Worm (Caenorhabditis elegans): ENCODE data around the gene nid-1.
A peak's percentile ranks its signal among the peaks of the same experiment; 100 is the strongest.

Gene nid-1

DNA sequence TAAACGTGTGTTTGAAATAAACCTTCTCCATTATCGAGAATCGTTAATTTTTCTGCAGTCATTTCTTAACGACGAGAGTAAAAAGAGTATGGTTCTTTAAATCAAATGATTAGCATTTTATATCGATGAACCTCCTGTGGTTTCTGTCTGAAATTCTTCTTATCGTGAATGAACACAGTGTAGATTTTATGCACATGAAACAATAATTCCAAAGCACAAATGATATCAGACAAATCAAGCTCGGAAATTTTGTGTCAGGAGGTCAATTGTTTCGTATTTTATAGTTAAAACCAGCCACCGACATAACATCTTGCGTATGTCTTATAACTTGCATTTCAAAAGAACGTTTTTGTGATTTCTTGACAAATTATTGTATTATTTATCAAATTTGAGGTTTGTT, 27.2 kb downstream of the nid-1 start, which contains the start of gene T16G1.6:
Gene T16G1.6, minus strand, starts transcription at position 77 of the 400 bp plus-strand sequence.
- TF ChIP-seq ref-1 (GFP tag; conservative IDR thresholded peaks at IDR 0.05), result no peak
- TF ChIP-seq flt-1 (GFP tag; IDR thresholded peaks at IDR 0.05), result no peak
- no peak for TF ChIP-seq ztf-23 (GFP tag; IDR thresholded peaks at IDR 0.05)
- TF ChIP-seq ztf-29 (GFP tag; IDR thresholded peaks at IDR 0.05), result no peak
- no peak for TF ChIP-seq tab-1 (GFP tag; IDR thresholded peaks at IDR 0.05)
- no peak for TF ChIP-seq T22C8.4 (GFP tag; IDR thresholded peaks at IDR 0.05)
- no peak for TF ChIP-seq med-1 (GFP tag; optimal IDR thresholded peaks at IDR 0.05; ENCODE audit: insufficient read depth)
- TF ChIP-seq cog-1 (tag; optimal IDR thresholded peaks at IDR 0.05), result no peak
- no peak for TF ChIP-seq klf-2 (GFP tag; conservative IDR thresholded peaks at IDR 0.05)

- TF ChIP-seq flt-1 (GFP tag; IDR thresholded peaks at IDR 0.05) (no peak), tab-1 (GFP tag; IDR thresholded peaks at IDR 0.05) (no peak), T22C8.4 (GFP tag; IDR thresholded peaks at IDR 0.05) (no peak), ztf-29 (GFP tag; IDR thresholded peaks at IDR 0.05) (no peak), ref-1 (GFP tag; conservative IDR thresholded peaks at IDR 0.05) (no peak), klf-2 (GFP tag; conservative IDR thresholded peaks at IDR 0.05) (no peak), med-1 (GFP tag; optimal IDR thresholded peaks at IDR 0.05; ENCODE audit: insufficient read depth) (no peak), ztf-23 (GFP tag; IDR thresholded peaks at IDR 0.05) (no peak), cog-1 (tag; optimal IDR thresholded peaks at IDR 0.05) (no peak)
Observed at ce11 chrV:12939434-12939833, 29.5 kb downstream of the nid-1 start, which contains the start of gene T16G1.5. Gene T16G1.5, minus strand, starts transcription at chrV:12939552.

- no peak for TF ChIP-seq ztf-23 (GFP tag; IDR thresholded peaks at IDR 0.05)
- TF ChIP-seq cog-1 (tag; optimal IDR thresholded peaks at IDR 0.05), result no peak
- no peak for TF ChIP-seq klf-2 (GFP tag; conservative IDR thresholded peaks at IDR 0.05)
- TF ChIP-seq tab-1 (GFP tag; IDR thresholded peaks at IDR 0.05), result no peak
- TF ChIP-seq ref-1 (GFP tag; conservative IDR thresholded peaks at IDR 0.05), result no peak
- no peak for TF ChIP-seq med-1 (GFP tag; optimal IDR thresholded peaks at IDR 0.05; ENCODE audit: insufficient read depth)
- TF ChIP-seq ztf-29 (GFP tag; IDR thresholded peaks at IDR 0.05), result no peak
- TF ChIP-seq flt-1 (GFP tag; IDR thresholded peaks at IDR 0.05), result no peak
- TF ChIP-seq T22C8.4 (GFP tag; IDR thresholded peaks at IDR 0.05), result no peak
Observed at ce11 chrV:12941797-12942474, 32.0 kb downstream of the nid-1 start, which contains the start of gene T16G1.4. Gene T16G1.4, minus strand, starts transcription at chrV:12941847.

DNA sequence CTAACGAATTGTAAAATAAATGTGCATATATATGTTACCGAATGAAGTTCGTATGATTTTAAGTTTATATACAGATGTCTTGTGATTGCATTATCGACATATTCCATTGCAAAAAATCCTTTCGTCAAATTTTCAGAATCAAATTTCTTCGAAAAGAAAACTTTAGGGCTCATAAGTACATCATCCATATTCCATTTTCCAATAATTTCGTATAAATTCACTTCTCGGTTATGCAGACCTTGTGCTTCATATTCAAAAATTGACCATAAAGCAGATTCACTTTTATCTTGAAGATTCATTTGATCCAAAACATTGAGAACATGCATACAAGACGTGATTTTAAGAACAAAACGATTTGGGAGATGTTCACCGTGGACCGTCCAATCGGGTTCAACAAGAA, 33.5 kb downstream of the nid-1 start:
- TF ChIP-seq ztf-29 (GFP tag; IDR thresholded peaks at IDR 0.05), result no peak
- TF ChIP-seq flt-1 (GFP tag; IDR thresholded peaks at IDR 0.05), result no peak
- no peak for TF ChIP-seq med-1 (GFP tag; optimal IDR thresholded peaks at IDR 0.05; ENCODE audit: insufficient read depth)
- TF ChIP-seq tab-1 (GFP tag; IDR thresholded peaks at IDR 0.05), result no peak
- TF ChIP-seq ztf-23 (GFP tag; IDR thresholded peaks at IDR 0.05), result no peak
- TF ChIP-seq T22C8.4 (GFP tag; IDR thresholded peaks at IDR 0.05), result no peak
- TF ChIP-seq ref-1 (GFP tag; conservative IDR thresholded peaks at IDR 0.05), result no peak
- no peak for TF ChIP-seq cog-1 (tag; optimal IDR thresholded peaks at IDR 0.05)
- TF ChIP-seq klf-2 (GFP tag; conservative IDR thresholded peaks at IDR 0.05), result no peak

ce11 chrV:12944229-12944628, 34.3 kb downstream of the nid-1 start, which contains the start of gene T16G1.3:
Gene T16G1.3, minus strand, starts transcription at chrV:12944329.
- TF ChIP-seq cog-1 (tag; optimal IDR thresholded peaks at IDR 0.05) (no peak), tab-1 (GFP tag; IDR thresholded peaks at IDR 0.05) (no peak), flt-1 (GFP tag; IDR thresholded peaks at IDR 0.05) (no peak), T22C8.4 (GFP tag; IDR thresholded peaks at IDR 0.05) (no peak), klf-2 (GFP tag; conservative IDR thresholded peaks at IDR 0.05) (no peak), med-1 (GFP tag; optimal IDR thresholded peaks at IDR 0.05; ENCODE audit: insufficient read depth) (no peak), ztf-29 (GFP tag; IDR thresholded peaks at IDR 0.05) (no peak), ref-1 (GFP tag; conservative IDR thresholded peaks at IDR 0.05) (no peak), ztf-23 (GFP tag; IDR thresholded peaks at IDR 0.05) (no peak)

- TF ChIP-seq klf-2 (GFP tag; conservative IDR thresholded peaks at IDR 0.05), result no peak
- TF ChIP-seq ztf-23 (GFP tag; IDR thresholded peaks at IDR 0.05), result no peak
- TF ChIP-seq ztf-29 (GFP tag; IDR thresholded peaks at IDR 0.05), result no peak
- TF ChIP-seq T22C8.4 (GFP tag; IDR thresholded peaks at IDR 0.05), result no peak
- TF ChIP-seq flt-1 (GFP tag; IDR thresholded peaks at IDR 0.05), result no peak
- TF ChIP-seq med-1 (GFP tag; optimal IDR thresholded peaks at IDR 0.05; ENCODE audit: insufficient read depth), result no peak
- no peak for TF ChIP-seq cog-1 (tag; optimal IDR thresholded peaks at IDR 0.05)
- no peak for TF ChIP-seq tab-1 (GFP tag; IDR thresholded peaks at IDR 0.05)
- no peak for TF ChIP-seq ref-1 (GFP tag; conservative IDR thresholded peaks at IDR 0.05)
Observed at ce11 chrV:12944775-12945174, 34.9 kb downstream of the nid-1 start, which contains the start of gene grl-2. Gene grl-2, plus strand, starts transcription at chrV:12945075.

- TF ChIP-seq flt-1 (GFP tag; IDR thresholded peaks at IDR 0.05), result no peak
- TF ChIP-seq ztf-23 (GFP tag; IDR thresholded peaks at IDR 0.05), result no peak
- no peak for TF ChIP-seq klf-2 (GFP tag; conservative IDR thresholded peaks at IDR 0.05)
- TF ChIP-seq med-1 (GFP tag; optimal IDR thresholded peaks at IDR 0.05; ENCODE audit: insufficient read depth), result no peak
- TF ChIP-seq ztf-29 (GFP tag; IDR thresholded peaks at IDR 0.05), result no peak
- no peak for TF ChIP-seq T22C8.4 (GFP tag; IDR thresholded peaks at IDR 0.05)
- TF ChIP-seq tab-1 (GFP tag; IDR thresholded peaks at IDR 0.05), result no peak
- TF ChIP-seq cog-1 (tag; optimal IDR thresholded peaks at IDR 0.05), result no peak
- no peak for TF ChIP-seq ref-1 (GFP tag; conservative IDR thresholded peaks at IDR 0.05)
Observed at ce11 chrV:12949607-12950006, 39.7 kb downstream of the nid-1 start, which contains the start of gene T16G1.13. Gene T16G1.13, plus strand, starts transcription at chrV:12949907.

DNA sequence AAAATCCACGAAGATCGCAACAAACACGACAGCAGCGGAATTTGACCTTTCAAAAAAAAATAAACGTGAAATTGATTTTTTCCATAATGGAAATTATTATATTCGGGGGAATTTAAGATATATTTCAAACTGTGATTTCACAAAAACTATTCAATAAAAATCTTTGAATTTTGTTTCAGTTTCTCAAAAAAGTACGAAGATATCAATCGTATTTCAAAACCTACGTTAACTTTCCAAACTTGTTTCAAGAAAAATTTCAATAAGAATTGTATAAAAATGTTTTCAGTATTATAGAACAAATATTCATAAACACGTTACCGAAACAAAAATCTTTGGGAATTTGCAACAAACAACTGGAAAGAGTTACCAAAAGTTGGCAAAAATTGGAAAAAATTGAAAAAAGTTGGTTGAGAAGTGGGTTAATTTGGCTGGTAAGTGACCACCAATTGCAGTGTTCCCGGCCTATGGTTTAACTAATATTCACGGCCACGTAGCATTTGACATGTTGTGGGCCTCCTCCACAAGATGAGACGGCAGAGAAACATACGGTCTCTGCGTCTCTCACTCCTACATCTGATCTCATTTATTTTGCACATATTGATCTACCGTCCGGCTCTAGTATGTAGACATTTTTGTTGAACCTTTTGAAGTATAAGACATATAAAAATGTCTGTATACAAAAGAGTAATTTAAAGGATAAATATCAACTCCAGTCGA, 41.1 kb downstream of the nid-1 start, which contains the start of the genes T16G1.9 and T16G1.18:
Gene T16G1.9, minus strand, starts transcription at position 51 of the 717 bp plus-strand sequence.
Gene T16G1.18, plus strand, starts transcription at position 493 of the 717 bp plus-strand sequence.
- no peak for TF ChIP-seq T22C8.4 (GFP tag; IDR thresholded peaks at IDR 0.05)
- no peak for TF ChIP-seq ztf-23 (GFP tag; IDR thresholded peaks at IDR 0.05)
- TF ChIP-seq flt-1 (GFP tag; IDR thresholded peaks at IDR 0.05), result no peak
- TF ChIP-seq cog-1 (tag; optimal IDR thresholded peaks at IDR 0.05), result peak; percentile 35
- TF ChIP-seq tab-1 (GFP tag; IDR thresholded peaks at IDR 0.05), result no peak

DNA sequence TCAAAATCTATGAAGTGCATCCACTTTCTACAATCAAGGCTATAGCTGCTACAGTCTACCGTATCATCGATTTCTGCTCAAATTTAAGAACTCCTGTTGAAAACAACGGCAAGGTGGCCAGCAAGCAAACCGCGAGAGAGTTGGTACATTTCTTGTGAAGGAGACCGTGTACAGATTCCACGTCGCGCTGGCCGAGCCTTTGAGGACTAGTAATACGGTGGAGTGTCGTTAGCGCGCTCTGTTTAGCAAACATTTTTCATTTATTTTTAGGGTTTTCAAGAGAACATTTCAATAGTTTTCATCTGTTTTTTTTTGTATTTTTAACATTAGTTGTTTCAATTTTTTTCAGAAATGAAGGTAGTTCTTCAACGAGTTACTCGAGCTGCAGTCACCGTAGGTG, 42.4 kb downstream of the nid-1 start, which contains the start of gene pqn-68:
Gene pqn-68, plus strand, starts transcription at position 350 of the 400 bp plus-strand sequence.
- TF ChIP-seq T22C8.4 (GFP tag; IDR thresholded peaks at IDR 0.05) (no peak), ztf-23 (GFP tag; IDR thresholded peaks at IDR 0.05) (no peak), tab-1 (GFP tag; IDR thresholded peaks at IDR 0.05) (no peak), cog-1 (tag; optimal IDR thresholded peaks at IDR 0.05) (no peak), ztf-29 (GFP tag; IDR thresholded peaks at IDR 0.05) (no peak), flt-1 (GFP tag; IDR thresholded peaks at IDR 0.05) (no peak), klf-2 (GFP tag; conservative IDR thresholded peaks at IDR 0.05) (no peak), med-1 (GFP tag; optimal IDR thresholded peaks at IDR 0.05; ENCODE audit: insufficient read depth) (no peak), ref-1 (GFP tag; conservative IDR thresholded peaks at IDR 0.05) (no peak)

All from whole organism, midembryonic.